Fruit fly (Drosophila melanogaster): Measurements from ENCODE around the gene CG14273.

The CG14273 gene

DNA sequence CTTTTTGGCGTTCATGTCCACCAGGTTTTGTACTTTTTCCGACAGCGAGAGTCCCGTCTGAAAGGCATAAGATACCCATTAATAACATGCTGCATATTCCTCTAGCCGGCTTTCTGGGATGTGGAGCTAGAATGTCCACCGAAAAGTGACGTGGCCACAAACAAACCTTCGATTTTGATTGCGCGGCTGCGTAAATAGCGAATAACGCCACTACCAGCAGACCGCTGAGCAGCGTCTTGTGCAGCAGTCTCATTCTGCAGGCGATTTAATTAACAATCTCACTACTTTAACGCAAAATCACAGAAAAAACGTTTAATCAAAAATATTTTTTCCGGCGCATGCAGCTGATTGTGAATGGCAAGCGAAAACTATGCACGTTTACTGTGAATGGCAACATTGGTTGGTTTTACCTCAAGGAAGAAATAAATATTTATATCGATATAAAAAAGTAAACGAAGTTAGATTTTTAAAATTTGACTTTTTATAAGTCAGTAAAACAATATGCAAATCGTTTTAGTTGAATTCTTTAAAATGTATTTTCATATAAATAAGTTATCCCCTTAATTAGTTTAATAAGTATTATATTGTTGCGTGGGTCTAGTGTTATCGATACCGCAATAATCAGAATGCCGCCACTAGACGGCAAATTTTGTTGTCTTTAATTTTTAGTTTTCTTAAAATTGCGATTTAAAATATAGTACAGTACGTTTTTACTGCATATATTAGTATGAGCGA lies 34.5 kb upstream of the CG14273 start, which contains the start of the genes Ostgamma and Mettl14 (continued):
- TF ChIP-seq CG7368 (GFP tag; optimal IDR thresholded peaks at IDR 0.05) (no peak), CG8119 (GFP tag; IDR thresholded peaks at IDR 0.05) (no peak), CG15336 (GFP tag; IDR thresholded peaks at IDR 0.05) (no peak), OdsH (GFP tag; optimal IDR thresholded peaks at IDR 0.05) (no peak), pdm3 (GFP tag; optimal IDR thresholded peaks at IDR 0.05) (no peak), Sox14 (GFP tag; optimal IDR thresholded peaks at IDR 0.05) (no peak), CG3032 (tag; optimal IDR thresholded peaks at IDR 0.05) (no peak), Hr39 (GFP tag; optimal IDR thresholded peaks at IDR 0.05) (no peak), CG6792 (GFP tag; optimal IDR thresholded peaks at IDR 0.05) (no peak), esn (GFP tag; optimal IDR thresholded peaks at IDR 0.05) (peak; percentile 30), salr (GFP tag; optimal IDR thresholded peaks at IDR 0.05) (no peak), CG8319 (GFP tag; optimal IDR thresholded peaks at IDR 0.05) (no peak)

DNA sequence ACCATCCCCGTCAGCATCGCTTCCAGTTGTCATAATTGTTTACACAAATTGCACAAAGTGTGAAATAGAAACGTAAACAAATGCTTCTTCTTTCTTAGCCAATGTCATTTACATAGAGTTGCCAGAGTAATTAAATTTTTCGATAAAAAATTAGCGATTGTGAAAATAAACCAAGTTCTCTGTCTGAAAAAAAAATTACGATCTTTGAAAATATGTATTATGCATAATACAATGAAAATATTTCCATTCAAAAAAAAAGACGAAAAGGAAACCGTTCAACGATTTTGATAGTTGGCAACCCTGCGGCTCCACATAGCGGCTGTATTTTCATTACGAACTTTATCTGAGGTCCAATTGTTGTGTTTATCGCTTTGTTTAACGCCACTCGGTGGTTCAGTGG lies 31.4 kb upstream of the CG14273 start, which contains the start of the genes CG7810 and CG7806:
TSS of gene CG7810 (minus strand) at position 105 of the 400 bp plus-strand sequence.
TSS of gene CG7806 (plus strand) at position 309 of the 400 bp plus-strand sequence.
- TF ChIP-seq Smox (GFP tag; optimal IDR thresholded peaks at IDR 0.05) (no peak), Sox15 (GFP tag; optimal IDR thresholded peaks at IDR 0.05) (peak; percentile 69), topi (GFP tag; optimal IDR thresholded peaks at IDR 0.05) (peak; percentile 89), CG16779 (tag; optimal IDR thresholded peaks at IDR 0.05) (no peak), CG31627 (GFP tag; optimal IDR thresholded peaks at IDR 0.05) (peak; percentile 94), cyc (GFP tag; optimal IDR thresholded peaks at IDR 0.05) (peak; percentile 84), Eip93F (GFP tag; optimal IDR thresholded peaks at IDR 0.05) (no peak), CG6163 (GFP tag; IDR thresholded peaks at IDR 0.05) (peak; percentile 96), Hr38 (GFP tag; optimal IDR thresholded peaks at IDR 0.05) (peak; percentile 37), CG10669 (GFP tag; optimal IDR thresholded peaks at IDR 0.05) (no peak), CG3919 (GFP tag; optimal IDR thresholded peaks at IDR 0.05) (no peak), spab (GFP tag; optimal IDR thresholded peaks at IDR 0.05) (no peak), Eip75B (GFP tag; optimal IDR thresholded peaks at IDR 0.05) (no peak), CG11762 (GFP tag; optimal IDR thresholded peaks at IDR 0.05; ENCODE audit: insufficient read depth) (peak; percentile 82), CG15336 (GFP tag; IDR thresholded peaks at IDR 0.05) (peak; percentile 96), Lpt (GFP tag; optimal IDR thresholded peaks at IDR 0.05) (peak; percentile 80), CG11902 (GFP tag; optimal IDR thresholded peaks at IDR 0.05) (no peak), CG10631 (GFP tag; optimal IDR thresholded peaks at IDR 0.05) (peak; percentile 92), Eip78C (GFP tag) (peak; percentile 97), achi (GFP tag; optimal IDR thresholded peaks at IDR 0.05) (peak; percentile 97), CG6792 (GFP tag; optimal IDR thresholded peaks at IDR 0.05) (peak; percentile 90), CG7368 (GFP tag; optimal IDR thresholded peaks at IDR 0.05) (no peak), Sox102F (GFP tag; optimal IDR thresholded peaks at IDR 0.05) (no peak), Blimp-1 (GFP tag; optimal IDR thresholded peaks at IDR 0.05) (peak; percentile 55), CG34406 (GFP tag; optimal IDR thresholded peaks at IDR 0.05) (peak; percentile 93), fkh (GFP tag; optimal IDR thresholded peaks at IDR 0.05) (peak; percentile 95), salr (GFP tag; optimal IDR thresholded peaks at IDR 0.05) (peak in 1 of 2 experiments; percentile 54), Ets96B (tag; optimal IDR thresholded peaks at IDR 0.05) (peak; percentile 86), CG6808 (GFP tag; optimal IDR thresholded peaks at IDR 0.05) (no peak), dac (GFP tag; optimal IDR thresholded peaks at IDR 0.05) (no peak), CG6854 (GFP tag; optimal IDR thresholded peaks at IDR 0.05) (peak; percentile 75), OdsH (GFP tag; optimal IDR thresholded peaks at IDR 0.05) (peak; percentile 90), CG11294 (GFP tag; IDR thresholded peaks at IDR 0.05) (peak; percentile 81; the same call in 1 of the 2 replicates), ss (GFP tag; optimal IDR thresholded peaks at IDR 0.05) (no peak), CG6276 (GFP tag; optimal IDR thresholded peaks at IDR 0.05) (no peak), Sox14 (GFP tag; optimal IDR thresholded peaks at IDR 0.05) (peak; percentile 94), Hr39 (GFP tag; optimal IDR thresholded peaks at IDR 0.05) (peak; percentile 91), fd59A (GFP tag; optimal IDR thresholded peaks at IDR 0.05) (peak; percentile 73), CG3032 (tag; optimal IDR thresholded peaks at IDR 0.05) (peak; percentile 82), vri (GFP tag; optimal IDR thresholded peaks at IDR 0.05) (no peak), esn (GFP tag; optimal IDR thresholded peaks at IDR 0.05) (peak; percentile 95), eg (GFP tag; IDR thresholded peaks at IDR 0.05) (no peak; the same call in 1 of the 3 replicates), CG8319 (GFP tag; optimal IDR thresholded peaks at IDR 0.05) (peak; percentile 85), svp (GFP tag) (no peak), CG32006 (GFP tag; optimal IDR thresholded peaks at IDR 0.05) (no peak)

Measured in whole organism, prepupa.